Fruit fly (Drosophila melanogaster): ENCODE measurements around the gene Cox10.

Gene Cox10

DNA sequence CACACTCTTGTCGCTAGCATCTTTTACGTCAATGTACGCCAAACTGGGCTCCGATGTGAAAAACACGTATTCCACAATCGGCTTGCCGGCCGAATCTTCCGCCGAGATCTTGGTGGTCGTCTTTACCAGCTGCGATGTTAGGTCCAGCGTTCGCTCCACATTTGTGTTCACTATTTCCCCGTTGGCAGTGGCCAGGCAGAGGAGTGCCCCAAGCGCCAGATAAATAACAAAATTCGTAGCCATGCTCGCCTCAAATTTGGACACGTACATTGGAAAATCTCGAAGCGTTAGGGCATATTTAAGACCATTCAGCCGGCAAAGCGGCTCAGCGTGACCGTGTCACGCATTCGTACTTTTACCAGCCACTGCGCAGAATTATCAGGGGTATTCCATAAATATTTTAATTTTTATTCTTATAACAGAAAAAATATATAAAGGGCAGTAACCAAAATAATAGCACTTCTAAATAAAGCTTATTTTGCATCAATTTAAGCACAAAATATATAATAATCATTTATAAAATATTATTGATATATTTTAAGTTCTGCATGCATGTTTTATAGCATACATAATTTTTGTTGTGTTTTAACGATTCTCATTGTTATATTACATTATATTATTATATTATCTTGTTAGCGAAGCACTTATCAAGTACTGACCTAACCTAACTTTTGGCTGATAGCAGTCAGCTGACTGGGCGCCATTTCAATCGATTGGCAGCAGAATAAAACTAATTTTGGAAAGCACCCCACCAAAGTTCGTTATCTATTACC, 44.4 kb downstream of the Cox10 start, which contains the start of the genes CG33303 and dpr19 (continued):
- TF ChIP-seq CG8359 (GFP tag; optimal IDR thresholded peaks at IDR 0.05; ENCODE audit: borderline replicate concordance) (peak; percentile 9), Kr (GFP tag; optimal IDR thresholded peaks at IDR 0.05) (no peak), ftz-f1 (GFP tag; optimal IDR thresholded peaks at IDR 0.05) (no peak), CG5245 (GFP tag; optimal IDR thresholded peaks at IDR 0.05) (no peak), kay (GFP tag; optimal IDR thresholded peaks at IDR 0.05) (peak; percentile 4), CG12071 (GFP tag; optimal IDR thresholded peaks at IDR 0.05) (no peak), CG13123 (GFP tag; optimal IDR thresholded peaks at IDR 0.05) (peak; percentile 50), MTF-1 (GFP tag; optimal IDR thresholded peaks at IDR 0.05; ENCODE audit: borderline replicate concordance) (no peak), CG2129 (GFP tag; IDR thresholded peaks at IDR 0.05; ENCODE audit: partially characterized antibody) (no peak), CG4730 (GFP tag; IDR thresholded peaks at IDR 0.05) (peak; percentile 36; the same call in 1 of the 2 replicates), CG4404 (GFP tag; IDR thresholded peaks at IDR 0.05) (no peak), CG17912 (GFP tag; optimal IDR thresholded peaks at IDR 0.05) (peak; percentile 29), fd96Cb (tag; optimal IDR thresholded peaks at IDR 0.05) (peak; percentile 66), Xrp1 (GFP tag; IDR thresholded peaks at IDR 0.05) (peak; percentile 76), H2.0 (GFP tag; IDR thresholded peaks at IDR 0.05) (peak; percentile 35; the same call in 1 of the 2 replicates), sd (tag; optimal IDR thresholded peaks at IDR 0.05) (no peak), Doc3 (GFP tag; IDR thresholded peaks at IDR 0.05; ENCODE audit: partially characterized antibody) (no peak), CG5953 (GFP tag; IDR thresholded peaks at IDR 0.05) (no peak), vvl (GFP tag; IDR thresholded peaks at IDR 0.05) (peak; percentile 83), ab (GFP tag; optimal IDR thresholded peaks at IDR 0.05) (no peak), CG17359 (tag; optimal IDR thresholded peaks at IDR 0.05) (peak; percentile 84), CG8478 (optimal IDR thresholded peaks at IDR 0.05) (no peak), scrt (GFP tag; optimal IDR thresholded peaks at IDR 0.05) (peak; percentile 59), ssp (GFP tag; IDR thresholded peaks at IDR 0.05) (peak; percentile 60; the same call in 1 of the 2 replicates), CG9932 (GFP tag; IDR thresholded peaks at IDR 0.05) (peak; percentile 17; the same call in 1 of the 2 replicates), inv (GFP tag; IDR thresholded peaks at IDR 0.05; ENCODE audit: partially characterized antibody) (no peak), Meics (GFP tag; optimal IDR thresholded peaks at IDR 0.05) (peak; percentile 80), sima (GFP tag; optimal IDR thresholded peaks at IDR 0.05) (no peak), vnd (GFP tag; IDR thresholded peaks at IDR 0.05; ENCODE audit: partially characterized antibody) (no peak), wor (GFP tag; IDR thresholded peaks at IDR 0.05) (no peak), Hey (tag; optimal IDR thresholded peaks at IDR 0.05) (no peak), Taf1 (GFP tag; IDR thresholded peaks at IDR 0.05) (peak; percentile 20; the same call in 1 of the 2 replicates), en (GFP tag; optimal IDR thresholded peaks at IDR 0.05) (no peak), zfh2 (GFP tag; optimal IDR thresholded peaks at IDR 0.05) (no peak), CG14965 (GFP tag; optimal IDR thresholded peaks at IDR 0.05; ENCODE audit: borderline replicate concordance) (no peak), CG4854 (GFP tag; optimal IDR thresholded peaks at IDR 0.05) (no peak), B-H1 (GFP tag; IDR thresholded peaks at IDR 0.05) (peak; percentile 27; the same call in 1 of the 3 replicates), NfI (GFP tag; optimal IDR thresholded peaks at IDR 0.05) (peak; percentile 45), ac (GFP tag; optimal IDR thresholded peaks at IDR 0.05) (no peak), CG31388 (GFP tag; optimal IDR thresholded peaks at IDR 0.05) (no peak), caup (GFP tag; optimal IDR thresholded peaks at IDR 0.05; ENCODE audit: severe bottlenecking) (peak; percentile 74), CG15011 (GFP tag; optimal IDR thresholded peaks at IDR 0.05) (peak; percentile 49), croc (GFP tag; conservative IDR thresholded peaks at IDR 0.05) (peak; percentile 41; the same call in 2 of the 3 replicates), CG7987 (GFP tag; optimal IDR thresholded peaks at IDR 0.05) (peak; percentile 13), CG8089 (GFP tag; optimal IDR thresholded peaks at IDR 0.05) (no peak), BtbVII (GFP tag; optimal IDR thresholded peaks at IDR 0.05) (peak; percentile 49), toy (GFP tag; IDR thresholded peaks at IDR 0.05) (no peak), sens-2 (GFP tag; IDR thresholded peaks at IDR 0.05) (no peak), CG3163 (GFP tag; optimal IDR thresholded peaks at IDR 0.05) (no peak)

Data from whole organism, embryonic.